Worm (Caenorhabditis elegans) whole organism, early embryonic: Measurements from ENCODE around the gene ani-3.

ENCODE experiments used
- B0310.2 ChIP-seq: sonication (generic microtip); optimal IDR thresholded peaks from 2 replicates; lab custom pipeline; 2016; ENCODE audit warnings: mild to moderate bottlenecking, missing genetic modification characterization, missing compliant biosample characterization
- F13C5.2 ChIP-seq: sonication (generic microtip); optimal IDR thresholded peaks from 2 replicates; lab custom pipeline; 2017; ENCODE audit warnings: mild to moderate bottlenecking, missing genetic modification characterization, inconsistent platforms, missing compliant biosample characterization
- aly-1 ChIP-seq: sonication (generic microtip); optimal IDR thresholded peaks from 2 replicates; lab custom pipeline; 2016; ENCODE audit warnings: missing genetic modification characterization, missing compliant biosample characterization
- ama-1 ChIP-seq: fragments of 150-350 bp; optimal IDR thresholded peaks from 2 replicates; lab custom pipeline; 2014
- ceh-13 ChIP-seq: fragments of 200-800 bp; sonication (Bioruptor generic); optimal IDR thresholded peaks from 2 replicates; lab custom pipeline; 2018; ENCODE audit warnings: mild to moderate bottlenecking, missing genetic modification characterization, missing compliant biosample characterization
- ceh-36 ChIP-seq: sonication (generic microtip); optimal IDR thresholded peaks from 2 replicates; lab custom pipeline; 2016; ENCODE audit warnings: missing genetic modification characterization, inconsistent platforms, missing compliant biosample characterization
- ets-7 ChIP-seq: sonication (generic microtip); optimal IDR thresholded peaks from 2 replicates; lab custom pipeline; 2016; ENCODE audit warnings: missing genotype, missing genetic modification characterization, missing compliant biosample characterization
- flt-1 ChIP-seq: fragments of 200-800 bp; sonication (Bioruptor generic); IDR thresholded peaks from 2 replicates; pipeline ENCODE4 v1.3.6; 2022; ENCODE audit warnings: missing genetic modification characterization, missing compliant biosample characterization
- hmbx-1 ChIP-seq: sonication (generic microtip); optimal IDR thresholded peaks from 2 replicates; lab custom pipeline; 2016; ENCODE audit warnings: mild to moderate bottlenecking, missing genetic modification characterization, missing compliant biosample characterization
- hmg-4 ChIP-seq: fragments of 200-800 bp; sonication (Bioruptor generic); optimal IDR thresholded peaks from 2 replicates; lab custom pipeline; 2018; ENCODE audit warnings: mild to moderate bottlenecking, missing genetic modification characterization, missing compliant biosample characterization
- hnd-1 ChIP-seq: sonication (generic microtip); optimal IDR thresholded peaks from 2 replicates; lab custom pipeline; 2016; ENCODE audit warnings: missing genetic modification characterization, missing compliant biosample characterization
- pes-1 ChIP-seq: fragments of 200-800 bp; sonication (Bioruptor generic); IDR thresholded peaks from 2 replicates; pipeline ENCODE4 v1.3.6; 2022; ENCODE audit warnings: missing genetic modification reagents, missing genetic modification characterization, missing compliant biosample characterization
- scrt-1 ChIP-seq: fragments of 200-800 bp; sonication (Bioruptor generic); IDR thresholded peaks from 2 replicates; pipeline ENCODE4 v1.3.6; 2022; ENCODE audit warnings: missing genetic modification characterization, missing compliant biosample characterization
- sea-1 ChIP-seq: fragments of 200-800 bp; sonication (Bioruptor generic); conservative IDR thresholded peaks from 2 replicates; pipeline ENCODE4 v1.3.6; 2022; ENCODE audit warnings: missing genetic modification characterization, missing compliant biosample characterization
- tbx-11 ChIP-seq: fragments of 200-800 bp; sonication (Bioruptor generic); IDR thresholded peaks from 2 replicates; pipeline ENCODE4 v1.3.6; 2022; ENCODE audit warnings: missing genetic modification characterization, missing compliant biosample characterization
- tbx-37 ChIP-seq: fragments of 200-800 bp; sonication (Bioruptor generic); conservative IDR thresholded peaks from 2 replicates; pipeline ENCODE4 v1.3.6; 2022; ENCODE audit warnings: missing genetic modification reagents, missing genetic modification characterization, missing compliant biosample characterization
- tra-4 ChIP-seq: sonication (generic microtip); optimal IDR thresholded peaks from 2 replicates; lab custom pipeline; 2017; ENCODE audit warnings: missing genetic modification characterization, missing compliant biosample characterization

ani-3 gene

ce11 chrV:19754331-19754730 is 56.8 kb downstream of the ani-3 start:
- TF ChIP-seq F13C5.2 (tag; lab: Kevin White, UChicago) = no peak
- TF ChIP-seq ceh-13 (GFP tag; lab: Kevin White, UChicago) = no peak
- no peak for TF ChIP-seq sea-1 (GFP tag; lab: Robert Waterston, UW)
- TF ChIP-seq tbx-37 (GFP tag; lab: Robert Waterston, UW) = no peak
- TF ChIP-seq ceh-36 = no peak
- TF ChIP-seq hmbx-1 = no peak
- no peak for TF ChIP-seq aly-1
- TF ChIP-seq tbx-11 = no peak
- TF ChIP-seq B0310.2 = no peak
- no peak for TF ChIP-seq ama-1
- TF ChIP-seq hnd-1 = no peak
- no peak for TF ChIP-seq ets-7 (tag; lab: Kevin White, UChicago)
- no peak for TF ChIP-seq hmg-4
- TF ChIP-seq scrt-1 (GFP tag; lab: Robert Waterston, UW) = no peak
- TF ChIP-seq tra-4 (tag; lab: Kevin White, UChicago) = no peak
- no peak for TF ChIP-seq pes-1 (GFP tag; lab: Robert Waterston, UW)
- no peak for TF ChIP-seq flt-1
